Fruit fly (Drosophila melanogaster): ENCODE results near the gene CG11997.

dm6 chr3R:9174769-9175168 is 2.5 kb upstream of the CG11997 start:
- TF ChIP-seq Hr38 (GFP tag; optimal IDR thresholded peaks at IDR 0.05) (no peak), CG6276 (GFP tag; optimal IDR thresholded peaks at IDR 0.05) (no peak), Eip78C (GFP tag) (no peak), CG10669 (GFP tag; optimal IDR thresholded peaks at IDR 0.05) (no peak), CG16779 (tag; optimal IDR thresholded peaks at IDR 0.05) (no peak), cyc (GFP tag; optimal IDR thresholded peaks at IDR 0.05) (no peak), CG7368 (GFP tag; optimal IDR thresholded peaks at IDR 0.05) (no peak), Sox102F (GFP tag; optimal IDR thresholded peaks at IDR 0.05) (no peak), CG3919 (GFP tag; optimal IDR thresholded peaks at IDR 0.05) (no peak), OdsH (GFP tag; optimal IDR thresholded peaks at IDR 0.05) (no peak), CG10631 (GFP tag; optimal IDR thresholded peaks at IDR 0.05) (no peak), lz (GFP tag; optimal IDR thresholded peaks at IDR 0.05) (no peak), topi (GFP tag; optimal IDR thresholded peaks at IDR 0.05) (no peak), pdm3 (GFP tag; optimal IDR thresholded peaks at IDR 0.05) (no peak)
